Worm (Caenorhabditis elegans) whole organism, L1 larva: Measurements from ENCODE around the gene fbxb-50.

ENCODE experiments used
- C04F5.9 ChIP-seq: sonication (generic microtip); optimal IDR thresholded peaks from 2 replicates; lab custom pipeline; 2016; ENCODE audit warnings: missing genetic modification characterization, missing compliant biosample characterization
- F16B12.6 ChIP-seq: fragments of 150-350 bp; optimal IDR thresholded peaks from 2 replicates; lab custom pipeline; 2014; ENCODE audit warnings: missing biosample characterization, missing genetic modification characterization
- aha-1 ChIP-seq: fragments of 150-350 bp; optimal IDR thresholded peaks from 2 replicates; lab custom pipeline; 2014; ENCODE audit warnings: missing biosample characterization, missing genetic modification characterization
- aly-2 ChIP-seq: fragments of 150-350 bp; optimal IDR thresholded peaks from 2 replicates; lab custom pipeline; 2014; ENCODE audit warnings: missing biosample characterization, missing genetic modification characterization
- ama-1 ChIP-seq: fragments of 150-350 bp; optimal IDR thresholded peaks from 2 replicates; lab custom pipeline; 2014
- blmp-1 ChIP-seq: fragments of 150-350 bp; optimal IDR thresholded peaks from 2 replicates; lab custom pipeline; 2014; ENCODE audit warnings: missing biosample characterization, missing genetic modification characterization
- ceh-82 ChIP-seq, 3 experiments: fragments of 150-350 bp in 1 of 3; sonication (generic microtip) in 2 of 3; optimal IDR thresholded peaks; 2 replicates each; lab custom pipeline; 2014 to 2017; ENCODE audit warnings: missing biosample characterization in 3 of 3, missing genetic modification characterization in 3 of 3
- ceh-88 ChIP-seq: fragments of 200-800 bp; sonication (Bioruptor generic); IDR thresholded peaks from 2 replicates; pipeline ENCODE4 v1.3.6; 2022; ENCODE audit warnings: missing genetic modification characterization, missing compliant biosample characterization
- ceh-90 ChIP-seq: sonication (generic microtip); optimal IDR thresholded peaks from 2 replicates; lab custom pipeline; 2016; ENCODE audit warnings: missing genetic modification characterization, missing compliant biosample characterization
- dsc-1 ChIP-seq: sonication (generic microtip); optimal IDR thresholded peaks from 2 replicates; lab custom pipeline; 2016; ENCODE audit warnings: mild to moderate bottlenecking, missing genetic modification characterization, missing compliant biosample characterization
- efl-1 ChIP-seq, 4 experiments: fragments of 150-350 bp; optimal IDR thresholded peaks in 3 of 4; peaks in 1 of 4; 1 replicate in 1 of 4; 2 replicates in 3 of 4; lab custom pipeline; 2014; ENCODE audit warnings: missing biosample characterization in 2 of 4, missing genetic modification characterization in 2 of 4, missing genetic modification reagents in 2 of 4
- elt-2 ChIP-seq: sonication (generic microtip); optimal IDR thresholded peaks from 2 replicates; lab custom pipeline; 2016; ENCODE audit warnings: missing genetic modification characterization, mild to moderate bottlenecking, inconsistent platforms, missing compliant biosample characterization, missing genetic modification reagents
- hlh-17 ChIP-seq: fragments of 200-800 bp; sonication (Bioruptor generic); optimal IDR thresholded peaks from 2 replicates; lab custom pipeline; 2018; ENCODE audit warnings: missing genetic modification characterization, mild to moderate bottlenecking, missing compliant biosample characterization, moderate library complexity, borderline replicate concordance
- hpl-2 ChIP-seq: fragments of 150-350 bp; optimal IDR thresholded peaks from 2 replicates; lab custom pipeline; 2014; ENCODE audit warnings: missing biosample characterization, missing genetic modification reagents, missing genetic modification characterization
- jun-1 ChIP-seq: fragments of 150-350 bp; optimal IDR thresholded peaks from 2 replicates; lab custom pipeline; 2014; ENCODE audit warnings: missing biosample characterization, missing genetic modification reagents, missing genetic modification characterization
- lin-15B ChIP-seq: fragments of 150-350 bp; sonication (generic microtip); optimal IDR thresholded peaks from 3 replicates; lab custom pipeline; 2014; ENCODE audit warnings: missing biosample characterization, missing genetic modification characterization
- lin-35 ChIP-seq, 2 experiments: fragments of 150-350 bp; optimal IDR thresholded peaks; 2 replicates each; lab custom pipeline; 2014; ENCODE audit warnings: missing biosample characterization in 2 of 2, missing genetic modification characterization in 2 of 2, missing genetic modification reagents in 2 of 2
- lin-39 ChIP-seq: fragments of 150-350 bp; optimal IDR thresholded peaks from 2 replicates; lab custom pipeline; 2014; ENCODE audit warnings: missing biosample characterization, missing genetic modification reagents, missing genetic modification characterization
- lir-3 ChIP-seq: sonication (generic microtip); optimal IDR thresholded peaks from 2 replicates; lab custom pipeline; 2016; ENCODE audit warnings: mild to moderate bottlenecking, missing genetic modification characterization, moderate library complexity, missing compliant biosample characterization; ENCODE audit not compliant: poor library complexity
- lsy-2 ChIP-seq, 2 experiments: fragments of 150-350 bp; optimal IDR thresholded peaks; 2 replicates each; lab custom pipeline; 2014; ENCODE audit warnings: missing biosample characterization in 2 of 2, missing genetic modification characterization in 2 of 2
- mep-1 ChIP-seq: fragments of 150-350 bp; optimal IDR thresholded peaks from 2 replicates; lab custom pipeline; 2014; ENCODE audit warnings: missing biosample characterization, missing genetic modification characterization
- nhr-12 ChIP-seq: sonication (generic microtip); optimal IDR thresholded peaks from 2 replicates; lab custom pipeline; 2017; ENCODE audit warnings: missing biosample characterization, missing genetic modification characterization
- nhr-237 ChIP-seq: fragments of 150-350 bp; optimal IDR thresholded peaks from 2 replicates; lab custom pipeline; 2014; ENCODE audit warnings: missing biosample characterization, missing genetic modification characterization
- nhr-76 ChIP-seq: sonication (generic microtip); optimal IDR thresholded peaks from 2 replicates; lab custom pipeline; 2017; ENCODE audit warnings: missing biosample characterization, missing genetic modification characterization
- nhr-77 ChIP-seq: fragments of 150-350 bp; optimal IDR thresholded peaks from 2 replicates; lab custom pipeline; 2014; ENCODE audit warnings: missing biosample characterization, missing genetic modification characterization
- pag-3 ChIP-seq: sonication (generic microtip); optimal IDR thresholded peaks from 2 replicates; lab custom pipeline; 2017; ENCODE audit warnings: missing genetic modification characterization, mild to moderate bottlenecking, missing compliant biosample characterization, antibody characterized with exemption, borderline replicate concordance; ENCODE audit not compliant: insufficient read depth
- skn-1 ChIP-seq: fragments of 150-350 bp; optimal IDR thresholded peaks from 2 replicates; lab custom pipeline; 2014; ENCODE audit warnings: missing biosample characterization, missing genetic modification characterization
- sox-4 ChIP-seq: sonication (generic microtip); optimal IDR thresholded peaks from 2 replicates; lab custom pipeline; 2016; ENCODE audit warnings: missing genetic modification characterization, missing compliant biosample characterization
- sptf-1 ChIP-seq: fragments of 150-350 bp; optimal IDR thresholded peaks from 2 replicates; lab custom pipeline; 2014; ENCODE audit warnings: missing biosample characterization, missing genetic modification characterization
- sup-37 ChIP-seq: fragments of 200-800 bp; sonication (Bioruptor generic); optimal IDR thresholded peaks from 2 replicates; lab custom pipeline; 2018; ENCODE audit warnings: mild to moderate bottlenecking, missing genetic modification characterization, missing compliant biosample characterization
- unc-130 ChIP-seq: fragments of 150-350 bp; optimal IDR thresholded peaks from 2 replicates; lab custom pipeline; 2017; ENCODE audit warnings: missing biosample characterization, missing genetic modification characterization, inconsistent platforms
- vab-15 ChIP-seq: sonication (generic microtip); optimal IDR thresholded peaks from 2 replicates; lab custom pipeline; 2017; ENCODE audit warnings: missing genotype, mild to moderate bottlenecking, missing genetic modification characterization, missing compliant biosample characterization
- xbp-1 ChIP-seq: sonication (generic microtip); optimal IDR thresholded peaks from 2 replicates; lab custom pipeline; 2016; ENCODE audit warnings: missing genetic modification characterization, missing compliant biosample characterization
- zag-1 ChIP-seq: fragments of 150-350 bp; optimal IDR thresholded peaks from 2 replicates; lab custom pipeline; 2014; ENCODE audit warnings: missing biosample characterization, missing genetic modification characterization

Gene fbxb-50

DNA sequence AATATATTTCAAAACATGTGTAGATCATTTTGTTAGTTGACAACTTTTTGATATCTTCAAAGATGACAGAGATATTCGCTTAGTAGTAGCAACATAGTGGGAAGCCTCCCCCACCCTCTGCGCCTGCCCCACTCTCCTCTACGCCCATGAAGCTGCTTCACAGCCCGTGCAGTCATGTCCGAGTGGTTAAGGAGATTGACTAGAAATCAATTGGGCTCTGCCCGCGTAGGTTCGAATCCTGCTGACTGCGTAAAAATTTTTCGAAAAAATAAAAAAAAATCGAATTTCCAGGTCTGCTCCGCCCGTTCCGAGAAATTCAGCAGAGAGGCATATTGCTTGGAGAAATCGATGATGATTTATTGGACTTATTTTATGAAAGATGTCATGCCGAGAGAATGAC is 36.4 kb upstream of the fbxb-50 start (continued):
- TF ChIP-seq C04F5.9 (tag; lab: Kevin White, UChicago): no peak

DNA sequence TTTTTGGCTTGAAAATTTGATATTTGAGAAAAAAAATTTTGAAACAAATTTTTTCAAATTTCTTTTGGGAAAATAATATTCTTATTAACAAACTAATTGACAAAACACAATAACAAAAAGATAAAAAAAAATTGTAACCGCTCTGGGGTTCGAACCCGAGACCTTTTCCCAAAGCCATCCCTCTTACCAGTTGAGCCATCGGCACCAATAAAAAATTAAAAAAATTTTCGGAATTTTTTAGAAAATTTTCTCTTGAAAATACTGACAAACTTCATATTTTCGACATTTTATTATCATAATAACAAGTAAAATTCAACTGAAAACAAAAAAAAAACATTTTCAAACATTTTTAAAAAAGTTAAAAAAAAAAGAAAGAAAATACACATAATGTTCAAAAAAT is 34.3 kb upstream of the fbxb-50 start:
- no peak for TF ChIP-seq aha-1
- TF ChIP-seq aly-2 (tag; lab: Kevin White, UChicago): no peak
- no peak for TF ChIP-seq xbp-1
- no peak for TF ChIP-seq elt-2 (tag; lab: Kevin White, UChicago)
- TF ChIP-seq ceh-88 (GFP tag; lab: Robert Waterston, UW): no peak
- TF ChIP-seq F16B12.6 (tag; lab: Kevin White, UChicago): no peak
- no peak for TF ChIP-seq sox-4 (tag; lab: Kevin White, UChicago)
- no peak for TF ChIP-seq nhr-76 (tag; lab: Kevin White, UChicago)
- TF ChIP-seq lsy-2 (tag; optimal IDR thresholded peaks at IDR 0.05; lab: Kevin White, UChicago): no peak
- TF ChIP-seq vab-15 (tag; lab: Kevin White, UChicago): no peak
- TF ChIP-seq, all 84 proteins: peak for 0

DNA sequence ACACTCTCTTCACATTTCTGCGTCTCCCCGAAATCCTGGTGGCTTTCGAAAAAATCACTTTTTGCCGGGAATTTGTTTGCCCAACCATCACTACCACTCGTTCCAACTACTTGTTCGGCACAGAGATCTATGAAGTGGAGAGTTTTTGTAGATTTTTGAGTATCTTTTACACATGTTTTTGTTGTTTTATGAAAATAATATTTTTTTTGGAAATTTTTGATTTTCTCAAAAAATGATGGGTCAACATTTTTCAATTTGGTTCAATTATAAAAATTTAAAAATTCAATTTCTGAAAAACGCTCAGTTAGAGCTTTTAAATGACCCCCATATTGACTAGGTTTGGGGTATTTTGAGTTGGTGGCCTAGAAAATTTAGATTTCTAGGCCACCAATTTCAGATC is 30.7 kb upstream of the fbxb-50 start, which contains the start of gene Y51H7BR.7:
Gene Y51H7BR.7 (minus strand): TSS at position 101 of the 400 bp plus-strand sequence.
- TF ChIP-seq ama-1: no peak
- TF ChIP-seq efl-1 (optimal IDR thresholded peaks at IDR 0.05; lab: Kevin White, UChicago): no peak
- peak in 1 of 2 experiments; percentile 66 for TF ChIP-seq efl-1 (GFP tag; optimal IDR thresholded peaks at IDR 0.05 in 1 of 2; lab: Kevin White, UChicago)
- TF ChIP-seq, all 84 proteins: peak for 1

DNA sequence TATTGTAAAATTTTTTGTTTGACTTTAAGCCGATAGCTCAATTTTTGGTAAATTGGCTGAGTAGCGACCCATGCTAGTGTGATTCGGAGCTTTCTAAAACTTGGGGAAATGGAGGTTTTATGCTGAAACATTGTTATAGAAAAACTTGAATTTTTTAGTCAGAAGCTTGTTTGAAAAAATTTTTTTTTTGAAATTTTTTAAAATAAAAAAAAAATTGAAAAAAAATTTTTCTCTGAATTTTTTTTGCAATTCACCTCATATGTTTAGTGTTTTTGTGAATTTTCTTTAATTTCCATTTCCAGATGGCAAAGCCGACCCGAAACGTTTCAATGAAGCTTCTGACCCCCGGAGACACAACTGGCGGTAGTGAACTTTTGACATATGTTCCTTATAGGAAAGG is 27.2 kb upstream of the fbxb-50 start, which contains the start of gene Y51H7BR.4:
Gene Y51H7BR.4 (plus strand): TSS at position 301 of the 400 bp plus-strand sequence.
- TF ChIP-seq ceh-82 (tag; optimal IDR thresholded peaks at IDR 0.05; lab: Kevin White, UChicago): no peak
- no peak for TF ChIP-seq nhr-12
- TF ChIP-seq blmp-1 (tag; lab: Kevin White, UChicago): no peak
- no peak for TF ChIP-seq zag-1 (tag; lab: Kevin White, UChicago)
- TF ChIP-seq hpl-2 (GFP tag; lab: Kevin White, UChicago): no peak
- TF ChIP-seq nhr-76 (tag; lab: Kevin White, UChicago): no peak
- TF ChIP-seq hlh-17 (GFP tag; lab: Kevin White, UChicago): no peak
- TF ChIP-seq pag-3 (tag; lab: Kevin White, UChicago): no peak
- no peak for TF ChIP-seq mep-1
- no peak for TF ChIP-seq unc-130 (tag; lab: Kevin White, UChicago)
- TF ChIP-seq sup-37 (GFP tag; lab: Kevin White, UChicago): no peak
- no peak for TF ChIP-seq nhr-237
- no peak for TF ChIP-seq skn-1 (tag; lab: Kevin White, UChicago)
- no peak for TF ChIP-seq jun-1 (tag; lab: Kevin White, UChicago)
- no peak for TF ChIP-seq sptf-1 (tag; lab: Kevin White, UChicago)

DNA sequence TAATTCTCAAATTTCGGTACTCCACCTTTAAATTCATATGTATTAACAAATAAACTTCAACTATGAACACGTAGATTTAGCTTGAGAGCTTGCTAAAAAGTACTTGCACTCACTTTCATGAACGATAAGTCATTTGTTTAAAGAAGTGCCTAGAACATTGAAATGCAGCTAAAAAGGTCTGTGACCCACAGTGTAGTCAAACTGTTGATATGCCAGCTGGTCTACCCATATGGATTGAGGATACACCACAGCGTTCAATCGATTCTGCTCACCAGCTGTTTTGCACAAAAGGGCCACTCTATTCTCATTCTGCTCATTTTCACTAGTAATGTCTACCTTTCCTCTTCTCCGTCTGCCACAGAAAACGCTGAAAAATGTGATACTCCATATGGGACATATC is 20.3 kb upstream of the fbxb-50 start, which contains the start of gene fbxb-43:
Gene fbxb-43 (plus strand): TSS at position 301 of the 400 bp plus-strand sequence.
- TF ChIP-seq sup-37 (GFP tag; lab: Kevin White, UChicago) (no peak), dsc-1 (no peak), lin-15B (tag; lab: Kevin White, UChicago) (no peak), ceh-90 (tag; lab: Kevin White, UChicago) (no peak), nhr-77 (tag; lab: Kevin White, UChicago) (no peak), lir-3 (tag; lab: Kevin White, UChicago) (no peak), lin-35 (GFP tag; optimal IDR thresholded peaks at IDR 0.05; lab: Kevin White, UChicago) (no peak), ceh-82 (tag; optimal IDR thresholded peaks at IDR 0.05; lab: Kevin White, UChicago) (no peak), lin-39 (tag; lab: Kevin White, UChicago) (no peak), zag-1 (tag; lab: Kevin White, UChicago) (no peak)
